Worm (Caenorhabditis elegans) whole organism, young adult: Measurements from ENCODE around the gene F42A10.5.
"Not testable (repeated sequence)": the region's sequence is repeated elsewhere in the genome, so short reads cannot be mapped to it uniquely, and the experiment has no call there.

ENCODE experiments used
- D2030.7 ChIP-seq: fragments of 200-800 bp; sonication (Bioruptor generic); IDR thresholded peaks from 2 replicates; pipeline ENCODE4 v1.3.6; 2022; ENCODE audit warnings: missing genetic modification reagents, missing genetic modification characterization, missing compliant biosample characterization
- Y67H2A.10 ChIP-seq: fragments of 200-800 bp; sonication (Bioruptor generic); conservative IDR thresholded peaks from 2 replicates; pipeline ENCODE4 v1.3.6; 2022; ENCODE audit warnings: missing genetic modification reagents, missing genetic modification characterization, missing compliant biosample characterization
- dpff-1 ChIP-seq: sonication (generic microtip); optimal IDR thresholded peaks from 2 replicates; lab custom pipeline; 2017; ENCODE audit warnings: mild to moderate bottlenecking, missing genetic modification characterization, missing compliant biosample characterization
- lir-1 ChIP-seq: fragments of 200-800 bp; sonication (Bioruptor generic); conservative IDR thresholded peaks from 2 replicates; pipeline ENCODE4 v1.3.6; 2022; ENCODE audit warnings: missing genetic modification reagents, missing genetic modification characterization, missing compliant biosample characterization

- TF ChIP-seq dpff-1 (tag; lab: Kevin White, UChicago); Y67H2A.10 (GFP tag; lab: Robert Waterston, UW); D2030.7 (GFP tag; lab: Robert Waterston, UW); lir-1: not testable (repeated sequence)
These were observed 21.2 kb downstream of the F42A10.5 start for ce11 chrIII:6152078-6152477.
